Fruit fly (Drosophila melanogaster) S2 (cell line): ENCODE data around the gene kairos.

ENCODE experiments used
- CG8478 ChIP-seq: fragments of >200 bp; optimal IDR thresholded peaks from 2 replicates; lab custom pipeline; 2018
- CTCF ChIP-seq, 2 experiments: fragments of >200 bp; optimal IDR thresholded peaks; 2 replicates each; lab custom pipeline; 2018

dm6 chrX:18404632-18405238, 48.7 kb upstream of the kairos start:
- TF ChIP-seq CTCF (optimal IDR thresholded peaks at IDR 0.05; lab: Kevin White, UChicago) (no peak), CG8478 (lab: Kevin White, UChicago) (no peak)
